Worm (Caenorhabditis elegans): ENCODE results near the gene C37C3.9.

Gene C37C3.9

ce11 chrV:7825836-7826235, 28.7 kb downstream of the C37C3.9 start:
- no peak for TF ChIP-seq C34F6.9 (tag; optimal IDR thresholded peaks at IDR 0.05)
- no peak for TF ChIP-seq ztf-4 (tag; optimal IDR thresholded peaks at IDR 0.05)
- no peak for TF ChIP-seq nhr-129 (tag; optimal IDR thresholded peaks at IDR 0.05)
- peak; percentile 4 for TF ChIP-seq F13H6.1 (tag; optimal IDR thresholded peaks at IDR 0.05)
- no peak for TF ChIP-seq lsy-2 (tag; optimal IDR thresholded peaks at IDR 0.05)

ce11 chrV:7824138-7824537, 30.4 kb downstream of the C37C3.9 start:
- no peak for TF ChIP-seq nhr-237 (tag; optimal IDR thresholded peaks at IDR 0.05)
- no peak for TF ChIP-seq mab-5 (tag; optimal IDR thresholded peaks at IDR 0.05)
- no peak for TF ChIP-seq R02D3.7 (tag; optimal IDR thresholded peaks at IDR 0.05)
- TF ChIP-seq lin-11 (tag; optimal IDR thresholded peaks at IDR 0.05): no peak
- TF ChIP-seq egl-27 (tag; optimal IDR thresholded peaks at IDR 0.05): no peak
- no peak for TF ChIP-seq nhr-77 (tag; optimal IDR thresholded peaks at IDR 0.05)
- no peak for TF ChIP-seq peb-1 (tag; optimal IDR thresholded peaks at IDR 0.05)
- no peak for TF ChIP-seq unc-39 (tag; optimal IDR thresholded peaks at IDR 0.05)
- no peak for TF ChIP-seq nhr-11 (tag; optimal IDR thresholded peaks at IDR 0.05)
- TF ChIP-seq aly-2 (tag; optimal IDR thresholded peaks at IDR 0.05): no peak
- TF ChIP-seq lin-13 (GFP tag; optimal IDR thresholded peaks at IDR 0.05): no peak
- no peak for TF ChIP-seq ztf-1 (GFP tag; conservative IDR thresholded peaks at IDR 0.05)
- TF ChIP-seq gmeb-1 (tag; optimal IDR thresholded peaks at IDR 0.05): no peak

DNA sequence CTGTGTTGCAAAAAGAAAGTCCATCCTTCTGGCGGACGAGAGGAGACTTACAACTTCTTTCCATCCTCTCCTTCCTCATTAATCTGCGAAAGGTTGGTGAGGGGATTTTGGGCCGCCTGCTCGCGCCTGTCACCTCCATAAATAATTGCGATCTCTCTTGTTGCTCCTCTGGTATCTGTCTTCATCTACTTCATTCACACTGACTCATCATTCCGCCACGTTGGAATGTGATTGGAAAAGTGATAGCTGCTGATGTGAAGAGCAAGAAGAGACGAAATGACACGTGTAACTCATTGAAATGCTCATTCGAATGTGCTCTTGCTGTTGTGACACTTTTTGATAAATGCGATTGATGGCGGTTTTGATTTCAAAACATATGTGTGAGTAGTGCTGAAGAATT, 31.8 kb downstream of the C37C3.9 start:
- TF ChIP-seq nhr-129 (tag; optimal IDR thresholded peaks at IDR 0.05) (peak; percentile 84), ztf-1 (GFP tag; conservative IDR thresholded peaks at IDR 0.05) (no peak), elt-3 (tag; optimal IDR thresholded peaks at IDR 0.05) (no peak), ztf-4 (tag; optimal IDR thresholded peaks at IDR 0.05) (no peak), ztf-11 (tag; optimal IDR thresholded peaks at IDR 0.05) (no peak), F13H6.1 (tag; optimal IDR thresholded peaks at IDR 0.05) (peak; percentile 82), sma-3 (GFP tag; optimal IDR thresholded peaks at IDR 0.05) (no peak), zag-1 (tag; optimal IDR thresholded peaks at IDR 0.05) (no peak), sma-9 (GFP tag; optimal IDR thresholded peaks at IDR 0.05) (peak; percentile 32), sma-9 (tag; optimal IDR thresholded peaks at IDR 0.05) (no peak), alr-1 (tag; optimal IDR thresholded peaks at IDR 0.05) (no peak), ama-1 (optimal IDR thresholded peaks at IDR 0.05) (no peak), ZK546.5 (tag; optimal IDR thresholded peaks at IDR 0.05) (no peak), unc-62 (GFP tag; optimal IDR thresholded peaks at IDR 0.05) (peak; percentile 8), mab-5 (tag; optimal IDR thresholded peaks at IDR 0.05) (peak; percentile 56), lsy-2 (tag; optimal IDR thresholded peaks at IDR 0.05) (peak in 1 of 2 experiments; percentile 57), C34F6.9 (tag; optimal IDR thresholded peaks at IDR 0.05) (peak; percentile 37), nhr-6 (tag; optimal IDR thresholded peaks at IDR 0.05) (no peak), crh-2 (tag; optimal IDR thresholded peaks at IDR 0.05) (peak; percentile 60), snpc-4 (tag; optimal IDR thresholded peaks at IDR 0.05) (no peak), egl-27 (tag; optimal IDR thresholded peaks at IDR 0.05) (peak; percentile 19)

- no peak for TF ChIP-seq snpc-4 (tag; optimal IDR thresholded peaks at IDR 0.05)
- peak in 1 of 2 experiments; percentile 64 for TF ChIP-seq lsy-2 (tag; optimal IDR thresholded peaks at IDR 0.05)
- TF ChIP-seq C34F6.9 (tag; optimal IDR thresholded peaks at IDR 0.05): peak; percentile 71
- TF ChIP-seq ceh-16 (tag; optimal IDR thresholded peaks at IDR 0.05): no peak
- TF ChIP-seq nhr-10 (tag; optimal IDR thresholded peaks at IDR 0.05): no peak
- no peak for TF ChIP-seq dmd-4 (tag; optimal IDR thresholded peaks at IDR 0.05)
- TF ChIP-seq mbf-1 (tag; optimal IDR thresholded peaks at IDR 0.05): no peak
- TF ChIP-seq lin-11 (tag; optimal IDR thresholded peaks at IDR 0.05): no peak
- no peak for TF ChIP-seq alr-1 (tag; optimal IDR thresholded peaks at IDR 0.05)
- TF ChIP-seq nhr-77 (tag; optimal IDR thresholded peaks at IDR 0.05): no peak
- TF ChIP-seq crh-2 (tag; optimal IDR thresholded peaks at IDR 0.05): peak; percentile 47
- peak; percentile 50 for TF ChIP-seq fos-1 (tag; optimal IDR thresholded peaks at IDR 0.05)
- TF ChIP-seq nhr-6 (tag; optimal IDR thresholded peaks at IDR 0.05): no peak
- TF ChIP-seq nhr-129 (tag; optimal IDR thresholded peaks at IDR 0.05): peak; percentile 24
- TF ChIP-seq F13H6.1 (tag; optimal IDR thresholded peaks at IDR 0.05): no peak
- TF ChIP-seq nhr-23 (tag; optimal IDR thresholded peaks at IDR 0.05): no peak
- no peak for TF ChIP-seq nhr-11 (tag; optimal IDR thresholded peaks at IDR 0.05)
- no peak for TF ChIP-seq elt-3 (tag; optimal IDR thresholded peaks at IDR 0.05)
- TF ChIP-seq ama-1 (optimal IDR thresholded peaks at IDR 0.05): no peak
- no peak for TF ChIP-seq ztf-1 (GFP tag; conservative IDR thresholded peaks at IDR 0.05)
- no peak for TF ChIP-seq nhr-21 (tag; optimal IDR thresholded peaks at IDR 0.05)
- no peak for TF ChIP-seq unc-39 (tag; optimal IDR thresholded peaks at IDR 0.05)
- TF ChIP-seq sem-4 (tag; optimal IDR thresholded peaks at IDR 0.05): no peak
- peak; percentile 27 for TF ChIP-seq gmeb-1 (tag; optimal IDR thresholded peaks at IDR 0.05)
- TF ChIP-seq egl-27 (tag; optimal IDR thresholded peaks at IDR 0.05): no peak
- TF ChIP-seq zag-1 (tag; optimal IDR thresholded peaks at IDR 0.05): no peak
- peak; percentile 7 for TF ChIP-seq sma-9 (GFP tag; optimal IDR thresholded peaks at IDR 0.05)
- no peak for TF ChIP-seq sma-9 (tag; optimal IDR thresholded peaks at IDR 0.05)
- TF ChIP-seq peb-1 (tag; optimal IDR thresholded peaks at IDR 0.05): no peak
- no peak for TF ChIP-seq mdl-1 (tag; optimal IDR thresholded peaks at IDR 0.05)
- no peak for TF ChIP-seq unc-62 (GFP tag; optimal IDR thresholded peaks at IDR 0.05)
- peak; percentile 71 for TF ChIP-seq unc-55 (GFP tag; optimal IDR thresholded peaks at IDR 0.05)
- peak; percentile 45 for TF ChIP-seq sma-3 (GFP tag; optimal IDR thresholded peaks at IDR 0.05)
- TF ChIP-seq ceh-82 (tag; optimal IDR thresholded peaks at IDR 0.05): no peak
- TF ChIP-seq lin-13 (GFP tag; optimal IDR thresholded peaks at IDR 0.05): no peak
- TF ChIP-seq nhr-237 (tag; optimal IDR thresholded peaks at IDR 0.05): no peak
- no peak for TF ChIP-seq blmp-1 (tag; optimal IDR thresholded peaks at IDR 0.05; ENCODE audit: insufficient read depth)
- no peak for TF ChIP-seq Y55F3AM.14 (GFP tag; optimal IDR thresholded peaks at IDR 0.05)
Measured at ce11 chrV:7820270-7820669, 34.2 kb downstream of the C37C3.9 start, which contains the start of gene lbp-4. lbp-4 (plus strand) TSS chrV:7820578.
